Fruit fly (Drosophila melanogaster): ENCODE data around the gene Cyp4ae1.

Cyp4ae1 gene

dm6 chrX:2137587-2138341 lies 41.0 kb upstream of the Cyp4ae1 start (continued):
- peak; percentile 97 for TF ChIP-seq Ravus (GFP tag; IDR thresholded peaks at IDR 0.05)
- peak; percentile 58 for TF ChIP-seq CG16813 (GFP tag; IDR thresholded peaks at IDR 0.05; ENCODE audit: partially characterized antibody)
- TF ChIP-seq CG8359 (GFP tag; optimal IDR thresholded peaks at IDR 0.05; ENCODE audit: borderline replicate concordance), result peak; percentile 96
- TF ChIP-seq chn (GFP tag; optimal IDR thresholded peaks at IDR 0.05), result peak; percentile 96
- peak; percentile 15; the same call in 1 of the 2 replicates for TF ChIP-seq hbn (GFP tag; IDR thresholded peaks at IDR 0.05; ENCODE audit: partially characterized antibody)
- peak; percentile 98 for TF ChIP-seq tin (GFP tag; optimal IDR thresholded peaks at IDR 0.05)
- TF ChIP-seq Vsx1 (GFP tag; optimal IDR thresholded peaks at IDR 0.05), result peak; percentile 97
- peak; percentile 96 for TF ChIP-seq YL-1 (GFP tag; optimal IDR thresholded peaks at IDR 0.05)
- TF ChIP-seq CG4820 (GFP tag; optimal IDR thresholded peaks at IDR 0.05), result peak; percentile 98
- peak; percentile 79 for TF ChIP-seq CTCF (GFP tag; optimal IDR thresholded peaks at IDR 0.05)
- TF ChIP-seq ATbp (GFP tag; optimal IDR thresholded peaks at IDR 0.05), result peak; percentile 98
- peak; percentile 95 for TF ChIP-seq CG16779 (GFP tag; IDR thresholded peaks at IDR 0.05)
- peak; percentile 99 for TF ChIP-seq HLH3B (GFP tag; IDR thresholded peaks at IDR 0.05)
- peak; percentile 99 for TF ChIP-seq CG10979 (tag; optimal IDR thresholded peaks at IDR 0.05)
- TF ChIP-seq slbo (GFP tag; IDR thresholded peaks at IDR 0.05), result peak; percentile 99
- peak; percentile 92 for TF ChIP-seq jumu (GFP tag; optimal IDR thresholded peaks at IDR 0.05)
- peak; percentile 99 for TF ChIP-seq sob (GFP tag; IDR thresholded peaks at IDR 0.05)
- TF ChIP-seq exex (tag; optimal IDR thresholded peaks at IDR 0.05), result peak; percentile 93
- TF ChIP-seq Camta (GFP tag; optimal IDR thresholded peaks at IDR 0.05), result peak; percentile 96
- peak; percentile 96 for TF ChIP-seq CG6175 (GFP tag; IDR thresholded peaks at IDR 0.05)
- peak; percentile 81; the same call in 2 of the 3 replicates for TF ChIP-seq sr (GFP tag; IDR thresholded peaks at IDR 0.05)
- TF ChIP-seq CG4854 (GFP tag; optimal IDR thresholded peaks at IDR 0.05), result peak; percentile 96
- peak; percentile 99 for TF ChIP-seq row (GFP tag; IDR thresholded peaks at IDR 0.05)
- TF ChIP-seq CG12155 (GFP tag; optimal IDR thresholded peaks at IDR 0.05), result peak; percentile 97
- TF ChIP-seq CG18262 (tag; optimal IDR thresholded peaks at IDR 0.05), result peak; percentile 99
- TF ChIP-seq CG10209 (GFP tag; optimal IDR thresholded peaks at IDR 0.05), result peak; percentile 99
- TF ChIP-seq gt (GFP tag; IDR thresholded peaks at IDR 0.05), result peak; percentile 97
- peak in 1 of 2 experiments; percentile 97 for TF ChIP-seq Eip74EF (GFP tag; optimal IDR thresholded peaks at IDR 0.05)
- peak; percentile 99 for TF ChIP-seq al (GFP tag; IDR thresholded peaks at IDR 0.05)
- TF ChIP-seq Myb (GFP tag; optimal IDR thresholded peaks at IDR 0.05), result peak; percentile 32
- peak; percentile 95 for TF ChIP-seq CG7987 (GFP tag; optimal IDR thresholded peaks at IDR 0.05)
- peak; percentile 72 for TF ChIP-seq btn (GFP tag; optimal IDR thresholded peaks at IDR 0.05)
- peak; percentile 8 for TF ChIP-seq Dp (GFP tag; optimal IDR thresholded peaks at IDR 0.05)
- peak; percentile 96 for TF ChIP-seq Lhr (GFP tag; optimal IDR thresholded peaks at IDR 0.05)
- TF ChIP-seq abd-A (tag; optimal IDR thresholded peaks at IDR 0.05), result peak; percentile 76
- TF ChIP-seq sim (GFP tag; IDR thresholded peaks at IDR 0.05), result peak; percentile 98
- no peak for TF ChIP-seq pita (GFP tag; optimal IDR thresholded peaks at IDR 0.05)
- TF ChIP-seq CG3163 (GFP tag; optimal IDR thresholded peaks at IDR 0.05), result peak; percentile 35
- no peak for TF ChIP-seq D (optimal IDR thresholded peaks at IDR 0.05)
- peak; percentile 99 for TF ChIP-seq D (GFP tag; optimal IDR thresholded peaks at IDR 0.05)
- TF ChIP-seq CG33213 (GFP tag; optimal IDR thresholded peaks at IDR 0.05), result peak; percentile 89
- TF ChIP-seq CG31365 (tag; optimal IDR thresholded peaks at IDR 0.05), result peak; percentile 93
- peak; percentile 32 for TF ChIP-seq ftz-f1 (GFP tag; optimal IDR thresholded peaks at IDR 0.05)
- TF ChIP-seq dmrt11E (tag; optimal IDR thresholded peaks at IDR 0.05), result peak; percentile 100
- TF ChIP-seq maf-S (GFP tag; optimal IDR thresholded peaks at IDR 0.05), result peak; percentile 95
- peak; percentile 96 for TF ChIP-seq TFAM (GFP tag; optimal IDR thresholded peaks at IDR 0.05)
- TF ChIP-seq bsh (GFP tag; optimal IDR thresholded peaks at IDR 0.05), result peak; percentile 93 to 100
- peak; percentile 93 for TF ChIP-seq wek (GFP tag; optimal IDR thresholded peaks at IDR 0.05)
- peak; percentile 98 for TF ChIP-seq ttk (GFP tag; IDR thresholded peaks at IDR 0.05)
